Worm (Caenorhabditis elegans) whole organism, dauer: ENCODE results near the gene ZC190.8.

ENCODE experiments used
- unc-62 ChIP-seq: sonication (generic microtip); optimal IDR thresholded peaks from 2 replicates; lab custom pipeline; 2017; ENCODE audit warnings: missing biosample characterization, missing genetic modification reagents, missing genetic modification characterization

Gene ZC190.8

ce11 chrV:8671568-8672123, 16.0 kb downstream of the ZC190.8 start:
- TF ChIP-seq unc-62 (GFP tag; lab: Kevin White, UChicago), result no peak

- no peak for TF ChIP-seq unc-62 (GFP tag; lab: Kevin White, UChicago)
Measured at ce11 chrV:8670759-8671158, 16.8 kb downstream of the ZC190.8 start.

- TF ChIP-seq unc-62 (GFP tag; lab: Kevin White, UChicago), result no peak
Measured at ce11 chrV:8668224-8668623, 19.4 kb downstream of the ZC190.8 start.

ce11 chrV:8667230-8668021, 20.2 kb downstream of the ZC190.8 start:
- TF ChIP-seq unc-62 (GFP tag; lab: Kevin White, UChicago), result no peak

- no peak for TF ChIP-seq unc-62 (GFP tag; lab: Kevin White, UChicago)
Measured at ce11 chrV:8665765-8666164, 21.8 kb downstream of the ZC190.8 start, which contains the start of gene ZC190.4. TSS of gene ZC190.4 (plus strand) at chrV:8666065.

ce11 chrV:8663023-8663422, 24.6 kb downstream of the ZC190.8 start:
- no peak for TF ChIP-seq unc-62 (GFP tag; lab: Kevin White, UChicago)

ce11 chrV:8662056-8663006, 25.3 kb downstream of the ZC190.8 start:
- TF ChIP-seq unc-62 (GFP tag; lab: Kevin White, UChicago), result no peak

- no peak for TF ChIP-seq unc-62 (GFP tag; lab: Kevin White, UChicago)
Measured at ce11 chrV:8661241-8661954, 26.2 kb downstream of the ZC190.8 start.

ce11 chrV:8660475-8660874, 27.1 kb downstream of the ZC190.8 start:
- no peak for TF ChIP-seq unc-62 (GFP tag; lab: Kevin White, UChicago)

ce11 chrV:8658577-8659362, 28.8 kb downstream of the ZC190.8 start:
- no peak for TF ChIP-seq unc-62 (GFP tag; lab: Kevin White, UChicago)

ce11 chrV:8657911-8658310, 29.7 kb downstream of the ZC190.8 start:
- TF ChIP-seq unc-62 (GFP tag; lab: Kevin White, UChicago), result no peak

ce11 chrV:8654460-8655419, 32.9 kb downstream of the ZC190.8 start:
- TF ChIP-seq unc-62 (GFP tag; lab: Kevin White, UChicago), result no peak

ce11 chrV:8653080-8653821, 34.4 kb downstream of the ZC190.8 start:
- TF ChIP-seq unc-62 (GFP tag; lab: Kevin White, UChicago), result no peak
